Worm (Caenorhabditis elegans) whole organism, late embryonic: ENCODE measurements around the gene dmsr-13.

Source experiments
- C08G9.2 ChIP-seq: sonication (generic microtip); optimal IDR thresholded peaks from 2 replicates; lab custom pipeline; 2016; ENCODE audit warnings: mild to moderate bottlenecking, missing genetic modification characterization, moderate library complexity, missing compliant biosample characterization
- C38D4.7 ChIP-seq: fragments of 200-800 bp; sonication (Bioruptor generic); optimal IDR thresholded peaks from 2 replicates; lab custom pipeline; 2018; ENCODE audit warnings: mild to moderate bottlenecking, missing genetic modification characterization, moderate library complexity, missing compliant biosample characterization
- F13H6.1 ChIP-seq: sonication (generic microtip); optimal IDR thresholded peaks from 2 replicates; lab custom pipeline; 2016; ENCODE audit warnings: missing genetic modification characterization, missing compliant biosample characterization
- K02D7.2 ChIP-seq: sonication (generic microtip); optimal IDR thresholded peaks from 2 replicates; lab custom pipeline; 2017; ENCODE audit warnings: mild to moderate bottlenecking, missing genetic modification characterization, missing compliant biosample characterization
- K09A11.1 ChIP-seq: sonication (generic microtip); optimal IDR thresholded peaks from 2 replicates; lab custom pipeline; 2017; ENCODE audit warnings: antibody characterized with exemption, mild to moderate bottlenecking, missing genetic modification characterization, missing compliant biosample characterization; ENCODE audit not compliant: insufficient read depth
- Y22D7AL.16 ChIP-seq: sonication (generic microtip); optimal IDR thresholded peaks from 2 replicates; lab custom pipeline; 2016; ENCODE audit warnings: missing genetic modification characterization, missing compliant biosample characterization
- ahr-1 ChIP-seq: sonication (generic microtip); optimal IDR thresholded peaks from 2 replicates; lab custom pipeline; 2016; ENCODE audit warnings: missing genetic modification characterization, missing compliant biosample characterization
- ama-1 ChIP-seq: fragments of 150-350 bp; optimal IDR thresholded peaks from 2 replicates; lab custom pipeline; 2014
- ceh-14 ChIP-seq: sonication (generic microtip); optimal IDR thresholded peaks from 2 replicates; lab custom pipeline; 2016; ENCODE audit warnings: missing genotype, missing genetic modification characterization, missing compliant biosample characterization
- ceh-2 ChIP-seq: sonication (generic microtip); optimal IDR thresholded peaks from 2 replicates; lab custom pipeline; 2016; ENCODE audit warnings: missing genotype, missing genetic modification characterization, missing compliant biosample characterization
- ceh-22 ChIP-seq: sonication (generic microtip); optimal IDR thresholded peaks from 2 replicates; lab custom pipeline; 2017; ENCODE audit warnings: missing biosample characterization, missing genetic modification characterization
- ceh-31 ChIP-seq: sonication (generic microtip); optimal IDR thresholded peaks from 2 replicates; lab custom pipeline; 2016; ENCODE audit warnings: missing genetic modification characterization, missing compliant biosample characterization
- ceh-6 ChIP-seq: fragments of 200-800 bp; sonication (Bioruptor generic); optimal IDR thresholded peaks from 2 replicates; lab custom pipeline; 2018; ENCODE audit warnings: mild to moderate bottlenecking, missing genetic modification characterization, missing compliant biosample characterization
- ceh-9 ChIP-seq: sonication (generic microtip); optimal IDR thresholded peaks from 2 replicates; lab custom pipeline; 2016; ENCODE audit warnings: mild to moderate bottlenecking, missing genetic modification characterization, inconsistent platforms, missing compliant biosample characterization
- che-1 ChIP-seq: sonication (generic microtip); optimal IDR thresholded peaks from 2 replicates; lab custom pipeline; 2016; ENCODE audit warnings: mild to moderate bottlenecking, missing genetic modification characterization, missing compliant biosample characterization
- elt-2 ChIP-seq: sonication (generic microtip); optimal IDR thresholded peaks from 2 replicates; lab custom pipeline; 2016; ENCODE audit warnings: missing genetic modification reagents, missing genetic modification characterization, missing compliant biosample characterization
- ets-4 ChIP-seq: sonication (generic microtip); optimal IDR thresholded peaks from 2 replicates; lab custom pipeline; 2016; ENCODE audit warnings: missing genetic modification characterization, missing compliant biosample characterization
- eyg-1 ChIP-seq: sonication (generic microtip); optimal IDR thresholded peaks from 2 replicates; lab custom pipeline; 2016; ENCODE audit warnings: missing genotype, missing genetic modification characterization, missing compliant biosample characterization
- fax-1 ChIP-seq: sonication (generic microtip); optimal IDR thresholded peaks from 2 replicates; lab custom pipeline; 2016; ENCODE audit warnings: missing genotype, missing genetic modification characterization, missing compliant biosample characterization
- fkh-10 ChIP-seq: fragments of 150-350 bp; optimal IDR thresholded peaks from 2 replicates; lab custom pipeline; 2014; ENCODE audit warnings: missing biosample characterization, missing genetic modification reagents, missing genetic modification characterization
- fkh-6 ChIP-seq: sonication (generic microtip); optimal IDR thresholded peaks from 2 replicates; lab custom pipeline; 2016; ENCODE audit warnings: missing genetic modification characterization, missing compliant biosample characterization
- gmeb-2 ChIP-seq: sonication (generic microtip); optimal IDR thresholded peaks from 2 replicates; lab custom pipeline; 2016; ENCODE audit warnings: missing genetic modification characterization, inconsistent platforms, missing compliant biosample characterization
- hlh-13 ChIP-seq: fragments of 200-800 bp; sonication (Bioruptor generic); optimal IDR thresholded peaks from 2 replicates; lab custom pipeline; 2018; ENCODE audit warnings: mild to moderate bottlenecking, missing genetic modification characterization, missing compliant biosample characterization
- hlh-15 ChIP-seq: sonication (generic microtip); optimal IDR thresholded peaks from 2 replicates; lab custom pipeline; 2016; ENCODE audit warnings: missing genetic modification characterization, missing compliant biosample characterization
- hlh-30 ChIP-seq: sonication (generic microtip); optimal IDR thresholded peaks from 2 replicates; lab custom pipeline; 2017; ENCODE audit warnings: antibody characterized with exemption, missing genetic modification characterization, missing compliant biosample characterization; ENCODE audit not compliant: insufficient read depth
- hlh-6 ChIP-seq: sonication (generic microtip); optimal IDR thresholded peaks from 2 replicates; lab custom pipeline; 2016; ENCODE audit warnings: missing genotype, missing genetic modification characterization, missing compliant biosample characterization
- hlh-8 ChIP-seq: sonication (generic microtip); optimal IDR thresholded peaks from 2 replicates; lab custom pipeline; 2016; ENCODE audit warnings: missing genotype, missing genetic modification characterization, missing compliant biosample characterization
- lim-6 ChIP-seq: sonication (generic microtip); optimal IDR thresholded peaks from 2 replicates; lab custom pipeline; 2016; ENCODE audit warnings: missing genetic modification characterization, missing compliant biosample characterization
- madf-2 ChIP-seq: sonication (generic microtip); optimal IDR thresholded peaks from 2 replicates; lab custom pipeline; 2017; ENCODE audit warnings: missing genetic modification characterization, missing compliant biosample characterization
- mec-3 ChIP-seq: sonication (generic microtip); optimal IDR thresholded peaks from 2 replicates; lab custom pipeline; 2016; ENCODE audit warnings: borderline replicate concordance, missing genetic modification characterization, missing compliant biosample characterization
- nfya-1 ChIP-seq: sonication (generic microtip); optimal IDR thresholded peaks from 2 replicates; lab custom pipeline; 2017; ENCODE audit warnings: missing genetic modification characterization, mild to moderate bottlenecking, missing compliant biosample characterization, antibody characterized with exemption, moderate library complexity
- nhr-11 ChIP-seq: fragments of 150-350 bp; optimal IDR thresholded peaks from 2 replicates; lab custom pipeline; 2014; ENCODE audit warnings: missing biosample characterization, missing genetic modification characterization
- odd-2 ChIP-seq: sonication (generic microtip); optimal IDR thresholded peaks from 2 replicates; lab custom pipeline; 2017; ENCODE audit warnings: antibody characterized with exemption, mild to moderate bottlenecking, missing genetic modification characterization, missing compliant biosample characterization
- pax-1 ChIP-seq: fragments of 150-350 bp; optimal IDR thresholded peaks from 2 replicates; lab custom pipeline; 2014; ENCODE audit warnings: missing biosample characterization, missing genetic modification characterization
- pha-2 ChIP-seq: sonication (generic microtip); optimal IDR thresholded peaks from 2 replicates; lab custom pipeline; 2017; ENCODE audit warnings: mild to moderate bottlenecking, missing genetic modification characterization, missing compliant biosample characterization
- pqm-1 ChIP-seq: sonication (generic microtip); optimal IDR thresholded peaks from 2 replicates; lab custom pipeline; 2016; ENCODE audit warnings: missing genetic modification characterization, missing compliant biosample characterization
- ref-2 ChIP-seq: sonication (generic microtip); optimal IDR thresholded peaks from 2 replicates; lab custom pipeline; 2016; ENCODE audit warnings: missing genetic modification characterization, missing compliant biosample characterization
- rnt-1 ChIP-seq: sonication (generic microtip); optimal IDR thresholded peaks from 2 replicates; lab custom pipeline; 2016; ENCODE audit warnings: missing genetic modification characterization, missing compliant biosample characterization
- sdc-2 ChIP-seq: sonication (generic microtip); optimal IDR thresholded peaks from 2 replicates; lab custom pipeline; 2016; ENCODE audit warnings: missing genotype, missing genetic modification characterization, missing compliant biosample characterization
- sox-2 ChIP-seq: fragments of 200-800 bp; sonication (Bioruptor generic); IDR thresholded peaks from 2 replicates; pipeline ENCODE4 v1.3.6; 2022; ENCODE audit warnings: missing genetic modification reagents, missing genetic modification characterization, missing compliant biosample characterization
- sox-4 ChIP-seq: sonication (generic microtip); optimal IDR thresholded peaks from 2 replicates; lab custom pipeline; 2017; ENCODE audit warnings: mild to moderate bottlenecking, missing genetic modification characterization, inconsistent platforms, missing compliant biosample characterization
- tbx-7 ChIP-seq: sonication (generic microtip); optimal IDR thresholded peaks from 2 replicates; lab custom pipeline; 2016; ENCODE audit warnings: missing genotype, missing genetic modification characterization, missing compliant biosample characterization
- ttx-3 ChIP-seq: sonication (generic microtip); optimal IDR thresholded peaks from 2 replicates; lab custom pipeline; 2016; ENCODE audit warnings: missing genetic modification reagents, missing genetic modification characterization, missing compliant biosample characterization
- unc-42 ChIP-seq: sonication (generic microtip); optimal IDR thresholded peaks from 2 replicates; lab custom pipeline; 2016; ENCODE audit warnings: missing genotype, missing genetic modification characterization, missing compliant biosample characterization
- ztf-16 ChIP-seq: sonication (generic microtip); optimal IDR thresholded peaks from 2 replicates; lab custom pipeline; 2017; ENCODE audit warnings: missing genetic modification characterization, missing compliant biosample characterization

The dmsr-13 gene

ce11 chrV:6792973-6793372 is 26.7 kb downstream of the dmsr-13 start:
- TF ChIP-seq unc-42 (tag; lab: Kevin White, UChicago) (no peak), fkh-10 (GFP tag; lab: Kevin White, UChicago) (no peak), sox-2 (GFP tag; lab: Robert Waterston, UW) (no peak)

ce11 chrV:6792565-6792964 is 27.1 kb downstream of the dmsr-13 start, which contains the start of gene gck-2:
gck-2 (minus strand) TSS chrV:6792665.
- TF ChIP-seq madf-2 (tag; lab: Kevin White, UChicago) (no peak), nhr-11 (tag; lab: Kevin White, UChicago) (no peak), C08G9.2 (tag; lab: Kevin White, UChicago) (no peak), hlh-13 (GFP tag; lab: Kevin White, UChicago) (no peak), elt-2 (no peak), odd-2 (tag; lab: Kevin White, UChicago) (no peak), unc-42 (tag; lab: Kevin White, UChicago) (no peak), che-1 (tag; lab: Kevin White, UChicago) (no peak), ets-4 (tag; lab: Kevin White, UChicago) (no peak)

ce11 chrV:6787906-6788430 is 31.7 kb downstream of the dmsr-13 start, which contains the start of gene ZC404.2:
ZC404.2 (plus strand) TSS chrV:6787952.
- no peak for TF ChIP-seq hlh-15 (tag; lab: Kevin White, UChicago)
- peak; percentile 46 for TF ChIP-seq ama-1 (lab: Kevin White, UChicago)

- TF ChIP-seq F13H6.1 (tag; lab: Kevin White, UChicago) (no peak), ceh-2 (tag; lab: Kevin White, UChicago) (peak; percentile 20), nfya-1 (tag; lab: Kevin White, UChicago) (peak; percentile 74), hlh-8 (tag; lab: Kevin White, UChicago) (no peak), ama-1 (lab: Kevin White, UChicago) (no peak), gmeb-2 (tag; lab: Kevin White, UChicago) (no peak), pha-2 (tag; lab: Kevin White, UChicago) (no peak), ceh-9 (tag; lab: Kevin White, UChicago) (no peak), eyg-1 (no peak), C38D4.7 (GFP tag; lab: Kevin White, UChicago) (no peak), elt-2 (peak; percentile 59), hlh-30 (tag; lab: Kevin White, UChicago) (no peak), fkh-6 (tag; lab: Kevin White, UChicago) (no peak), C08G9.2 (tag; lab: Kevin White, UChicago) (peak; percentile 39), sdc-2 (tag; lab: Kevin White, UChicago) (no peak), mec-3 (no peak), ceh-22 (no peak), ahr-1 (no peak), odd-2 (tag; lab: Kevin White, UChicago) (peak; percentile 21), pqm-1 (no peak), tbx-7 (tag; lab: Kevin White, UChicago) (no peak), rnt-1 (tag; lab: Kevin White, UChicago) (no peak), ceh-14 (tag; lab: Kevin White, UChicago) (peak; percentile 8), unc-42 (tag; lab: Kevin White, UChicago) (peak; percentile 71), fax-1 (peak; percentile 7), ztf-16 (tag; lab: Kevin White, UChicago) (peak; percentile 29), lim-6 (no peak), ceh-6 (GFP tag; lab: Kevin White, UChicago) (no peak), ref-2 (peak; percentile 16), hlh-6 (tag; lab: Kevin White, UChicago) (no peak), pax-1 (tag; lab: Kevin White, UChicago) (peak; percentile 64), ttx-3 (tag; lab: Kevin White, UChicago) (no peak), Y22D7AL.16 (tag; lab: Kevin White, UChicago) (peak; percentile 30), ceh-31 (tag; lab: Kevin White, UChicago) (peak; percentile 39), sox-4 (tag; lab: Kevin White, UChicago) (peak; percentile 28), sox-2 (GFP tag; lab: Robert Waterston, UW) (peak; percentile 62), K02D7.2 (tag; lab: Kevin White, UChicago) (no peak), K09A11.1 (tag; lab: Kevin White, UChicago) (peak; percentile 35)
Measured at ce11 chrV:6784853-6785492, 34.7 kb downstream of the dmsr-13 start, which contains the start of the genes spn-4 and spe-39. spn-4 (minus strand) TSS chrV:6784903. spe-39 (plus strand) TSS chrV:6785451.
